Fruit fly (Drosophila melanogaster) Kc167 (cell line): ENCODE measurements around the gene MCU.

ENCODE experiments used
- Myc ChIP-seq: fragments of >200 bp; optimal IDR thresholded peaks from 2 replicates; lab custom pipeline; 2017; ENCODE audit warnings: missing external identifiers
- h ChIP-seq: fragments of >200 bp; optimal IDR thresholded peaks from 3 replicates; lab custom pipeline; 2018; ENCODE audit warnings: missing external identifiers

DNA sequence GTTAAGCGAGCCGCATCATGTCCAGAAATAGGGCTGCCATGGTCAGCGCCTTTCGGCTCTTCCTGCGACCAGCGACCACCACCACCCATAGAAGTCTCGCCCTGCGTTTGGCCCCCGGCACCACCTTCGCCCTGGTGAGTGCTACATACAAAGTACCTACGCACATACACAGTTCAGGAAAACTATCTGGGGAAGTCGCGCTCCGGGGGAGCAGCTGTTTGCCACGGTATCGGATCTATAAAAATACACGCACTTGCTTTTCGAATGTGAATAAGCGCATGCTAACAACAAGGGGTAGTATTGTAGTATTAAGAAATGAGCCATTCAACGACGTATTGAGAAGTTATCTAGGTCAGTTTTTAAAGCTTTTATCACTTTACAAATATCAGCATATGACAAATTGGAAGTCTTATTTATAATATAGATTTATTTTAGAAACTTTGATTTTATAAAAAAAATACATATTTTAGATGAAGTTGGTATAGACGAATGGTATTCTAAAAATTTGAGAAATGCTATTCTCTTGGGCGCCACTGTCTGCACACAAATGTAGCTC, 1.4 kb downstream of the MCU start:
- TF ChIP-seq h, result no peak
- no peak for TF ChIP-seq Myc (lab: Kevin White, UChicago)
